Worm (Caenorhabditis elegans) whole organism, mixed stage, embryonic: Measurements from ENCODE around the gene ccch-1.

Source experiments
- M03D4.4 ChIP-seq: sonication (generic microtip); optimal IDR thresholded peaks from 2 replicates; lab custom pipeline; 2017; ENCODE audit warnings: mild to moderate bottlenecking, missing genetic modification characterization, missing compliant biosample characterization
- blmp-1 ChIP-seq: fragments of 150-350 bp; optimal IDR thresholded peaks from 2 replicates; lab custom pipeline; 2014; ENCODE audit warnings: missing biosample characterization, missing genetic modification characterization
- ceh-39 ChIP-seq: fragments of 150-350 bp; optimal IDR thresholded peaks from 2 replicates; lab custom pipeline; 2014; ENCODE audit warnings: missing biosample characterization, missing genetic modification characterization
- ceh-43 ChIP-seq: fragments of 200-800 bp; sonication (Bioruptor generic); optimal IDR thresholded peaks from 2 replicates; lab custom pipeline; 2018; ENCODE audit warnings: mild to moderate bottlenecking, missing genetic modification characterization, moderate library complexity, missing compliant biosample characterization
- ces-1 ChIP-seq: fragments of 150-350 bp; optimal IDR thresholded peaks from 2 replicates; lab custom pipeline; 2014; ENCODE audit warnings: missing biosample characterization, missing genetic modification reagents, missing genetic modification characterization
- cnd-1 ChIP-seq: fragments of 200-800 bp; sonication (Bioruptor generic); optimal IDR thresholded peaks from 2 replicates; lab custom pipeline; 2018; ENCODE audit warnings: mild to moderate bottlenecking, missing genetic modification characterization, missing compliant biosample characterization
- drap-1 ChIP-seq: fragments of 200-800 bp; sonication (Bioruptor generic); optimal IDR thresholded peaks from 3 replicates; lab custom pipeline; 2018; ENCODE audit warnings: mild to moderate bottlenecking, missing genetic modification characterization, missing compliant biosample characterization
- elt-1 ChIP-seq: sonication (generic microtip); optimal IDR thresholded peaks from 2 replicates; lab custom pipeline; 2017; ENCODE audit warnings: missing genetic modification characterization, mild to moderate bottlenecking, missing compliant biosample characterization, antibody characterized with exemption, moderate library complexity, borderline replicate concordance; ENCODE audit not compliant: insufficient read depth
- elt-3 ChIP-seq: fragments of 150-350 bp; optimal IDR thresholded peaks from 2 replicates; lab custom pipeline; 2014; ENCODE audit warnings: missing biosample characterization, missing genetic modification characterization
- flh-1 ChIP-seq: fragments of 200-800 bp; sonication (Bioruptor generic); optimal IDR thresholded peaks from 2 replicates; lab custom pipeline; 2018; ENCODE audit warnings: mild to moderate bottlenecking, missing genetic modification characterization, moderate library complexity, missing compliant biosample characterization
- ham-2 ChIP-seq: fragments of 200-800 bp; sonication (Bioruptor generic); optimal IDR thresholded peaks from 2 replicates; lab custom pipeline; 2018; ENCODE audit warnings: mild to moderate bottlenecking, missing genetic modification characterization, missing compliant biosample characterization
- hlh-1 ChIP-seq: fragments of 150-350 bp; optimal IDR thresholded peaks from 2 replicates; lab custom pipeline; 2014; ENCODE audit warnings: missing biosample characterization, missing genetic modification reagents, missing genetic modification characterization
- lin-13 ChIP-seq: fragments of 150-350 bp; optimal IDR thresholded peaks from 2 replicates; lab custom pipeline; 2014; ENCODE audit warnings: missing biosample characterization, missing genetic modification characterization
- lsy-2 ChIP-seq: fragments of 150-350 bp; optimal IDR thresholded peaks from 2 replicates; lab custom pipeline; 2014; ENCODE audit warnings: missing biosample characterization, missing genetic modification characterization
- mab-5 ChIP-seq: fragments of 150-350 bp; optimal IDR thresholded peaks from 2 replicates; lab custom pipeline; 2014; ENCODE audit warnings: missing biosample characterization, missing genetic modification characterization
- mep-1 ChIP-seq: fragments of 150-350 bp; optimal IDR thresholded peaks from 2 replicates; lab custom pipeline; 2017; ENCODE audit warnings: missing biosample characterization, missing genetic modification reagents, missing genetic modification characterization, inconsistent platforms
- mls-2 ChIP-seq: sonication (generic microtip); optimal IDR thresholded peaks from 2 replicates; lab custom pipeline; 2016; ENCODE audit warnings: mild to moderate bottlenecking, missing genetic modification characterization, moderate library complexity, missing compliant biosample characterization
- nhr-12 ChIP-seq: fragments of 150-350 bp; optimal IDR thresholded peaks from 2 replicates; lab custom pipeline; 2014; ENCODE audit warnings: missing biosample characterization, missing genetic modification characterization
- nhr-2 ChIP-seq: fragments of 150-350 bp; optimal IDR thresholded peaks from 2 replicates; lab custom pipeline; 2014; ENCODE audit warnings: missing biosample characterization, missing genetic modification characterization
- nhr-237 ChIP-seq: fragments of 150-350 bp; optimal IDR thresholded peaks from 2 replicates; lab custom pipeline; 2014; ENCODE audit warnings: missing biosample characterization, missing genetic modification characterization
- nhr-28 ChIP-seq: fragments of 150-350 bp; optimal IDR thresholded peaks from 2 replicates; lab custom pipeline; 2014; ENCODE audit warnings: missing biosample characterization, missing genetic modification characterization
- nhr-76 ChIP-seq: sonication (generic microtip); optimal IDR thresholded peaks from 2 replicates; lab custom pipeline; 2017; ENCODE audit warnings: missing biosample characterization, missing genetic modification characterization
- pha-4 ChIP-seq: fragments of 150-350 bp; optimal IDR thresholded peaks from 2 replicates; lab custom pipeline; 2018; ENCODE audit warnings: missing biosample characterization, missing genetic modification reagents, missing genetic modification characterization
- sem-2 ChIP-seq: fragments of 200-800 bp; sonication (Bioruptor generic); optimal IDR thresholded peaks from 2 replicates; lab custom pipeline; 2018; ENCODE audit warnings: mild to moderate bottlenecking, missing genetic modification characterization, missing compliant biosample characterization
- snpc-4 ChIP-seq: fragments of 150-350 bp; optimal IDR thresholded peaks from 2 replicates; lab custom pipeline; 2014; ENCODE audit warnings: missing biosample characterization, missing genetic modification characterization
- sptf-1 ChIP-seq: sonication (generic microtip); optimal IDR thresholded peaks from 2 replicates; lab custom pipeline; 2017; ENCODE audit warnings: mild to moderate bottlenecking, missing genetic modification characterization, moderate library complexity, missing compliant biosample characterization
- tbx-8 ChIP-seq: fragments of 200-800 bp; sonication (Bioruptor generic); optimal IDR thresholded peaks from 2 replicates; lab custom pipeline; 2018; ENCODE audit warnings: mild to moderate bottlenecking, missing genetic modification characterization, moderate library complexity, missing compliant biosample characterization
- unc-120 ChIP-seq: sonication (generic microtip); optimal IDR thresholded peaks from 2 replicates; lab custom pipeline; 2017; ENCODE audit warnings: missing genetic modification characterization, missing compliant biosample characterization; ENCODE audit not compliant: poor library complexity, severe bottlenecking
- unc-39 ChIP-seq: fragments of 150-350 bp; optimal IDR thresholded peaks from 2 replicates; lab custom pipeline; 2014; ENCODE audit warnings: missing biosample characterization, missing genetic modification characterization
- unc-62 ChIP-seq: fragments of 150-350 bp; optimal IDR thresholded peaks from 2 replicates; lab custom pipeline; 2014; ENCODE audit warnings: missing biosample characterization, missing genetic modification reagents, missing genetic modification characterization
- ztf-11 ChIP-seq: fragments of 150-350 bp; optimal IDR thresholded peaks from 2 replicates; lab custom pipeline; 2014; ENCODE audit warnings: missing biosample characterization, missing genetic modification characterization

ccch-1 gene

ce11 chrV:11500980-11501379 lies 26.7 kb upstream of the ccch-1 start:
- TF ChIP-seq ztf-11 (tag; lab: Kevin White, UChicago) (no peak), nhr-2 (tag; lab: Kevin White, UChicago) (no peak), sptf-1 (tag; lab: Kevin White, UChicago) (no peak), mep-1 (tag; lab: Kevin White, UChicago) (no peak), blmp-1 (tag; lab: Kevin White, UChicago) (no peak), nhr-28 (tag; lab: Kevin White, UChicago) (no peak), ceh-39 (tag; lab: Kevin White, UChicago) (no peak), snpc-4 (tag; lab: Kevin White, UChicago) (no peak), flh-1 (GFP tag; lab: Kevin White, UChicago) (no peak), M03D4.4 (tag; lab: Kevin White, UChicago) (no peak), sem-2 (GFP tag; lab: Kevin White, UChicago) (no peak), hlh-1 (tag; lab: Kevin White, UChicago) (no peak), tbx-8 (GFP tag; lab: Kevin White, UChicago) (no peak), lsy-2 (tag; lab: Kevin White, UChicago) (no peak), mls-2 (no peak), drap-1 (GFP tag; lab: Kevin White, UChicago) (no peak), nhr-12 (tag; lab: Kevin White, UChicago) (no peak), unc-39 (tag; lab: Kevin White, UChicago) (no peak), elt-1 (tag; lab: Kevin White, UChicago) (no peak), unc-62 (GFP tag; lab: Kevin White, UChicago) (no peak)

DNA sequence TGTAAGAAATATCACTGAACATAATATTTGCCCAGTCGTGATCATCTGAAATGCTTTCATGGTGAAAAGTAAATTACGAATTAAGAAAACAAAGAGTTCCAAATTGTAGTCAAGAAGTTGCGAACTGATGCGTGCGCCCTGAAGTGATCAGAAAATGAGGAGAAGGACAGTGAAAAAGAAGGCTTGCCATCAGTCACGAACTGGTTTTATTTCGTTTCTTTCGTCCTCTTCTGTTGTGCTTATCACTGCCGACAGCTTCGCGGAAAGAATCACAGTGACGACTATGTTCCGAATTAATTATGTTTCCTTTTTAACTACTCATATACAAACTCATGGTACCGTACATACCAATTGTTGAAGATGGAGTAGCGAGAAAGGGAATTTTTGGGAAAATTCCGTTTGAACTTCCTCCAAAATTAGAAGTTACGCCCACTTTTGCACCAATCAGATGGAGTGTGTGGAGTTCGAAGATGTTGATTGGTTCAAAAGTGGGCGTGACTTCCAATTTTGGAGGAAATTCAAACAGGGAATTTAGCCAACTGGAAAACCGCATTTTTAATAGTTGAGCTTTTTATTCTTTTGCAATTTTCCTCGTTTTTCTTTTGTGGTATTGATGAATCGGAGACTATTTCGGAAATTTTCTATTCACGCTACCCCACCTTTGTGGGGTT lies 24.4 kb upstream of the ccch-1 start, which contains the start of gene C55A6.12:
TSS of gene C55A6.12 (minus strand) at position 51 of the 671 bp plus-strand sequence.
- no peak for TF ChIP-seq cnd-1 (tag; lab: Kevin White, UChicago)
- TF ChIP-seq, all 35 proteins: peak for 0

DNA sequence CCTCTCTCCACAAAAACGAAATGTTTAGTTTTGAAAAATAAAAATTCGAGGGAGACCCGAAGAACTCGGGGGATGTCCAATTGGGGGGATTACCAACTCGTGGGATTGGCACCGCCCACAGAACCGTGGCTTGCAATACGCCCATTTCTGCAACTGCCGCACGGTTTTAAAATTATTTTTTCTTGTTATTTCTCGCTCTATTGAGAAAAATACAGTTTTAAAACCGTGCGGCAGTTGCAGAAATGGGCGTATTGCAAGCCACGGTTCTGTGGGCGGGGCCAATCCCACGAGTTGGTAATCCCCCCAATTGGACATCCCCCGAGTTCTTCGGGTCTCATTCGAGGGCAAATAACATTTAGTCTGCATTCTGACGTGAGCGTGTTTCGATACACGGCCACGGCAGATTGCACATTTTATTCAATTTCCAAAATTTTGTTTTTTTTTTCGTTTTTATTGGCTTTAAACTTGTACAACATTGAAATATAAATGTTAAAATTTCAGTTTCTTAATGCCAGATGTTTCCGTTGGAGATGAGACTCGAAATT lies 22.7 kb upstream of the ccch-1 start, which contains the start of the genes C55A6.1 and C55A6.10:
TSS of gene C55A6.1 (minus strand) at position 116 of the 545 bp plus-strand sequence.
TSS of gene C55A6.10 (plus strand) at position 495 of the 545 bp plus-strand sequence.
- peak; percentile 43 for TF ChIP-seq drap-1 (GFP tag; lab: Kevin White, UChicago)
- TF ChIP-seq ces-1 (GFP tag; lab: Kevin White, UChicago), result peak; percentile 68
- peak; percentile 25 for TF ChIP-seq cnd-1 (tag; lab: Kevin White, UChicago)
- peak; percentile 10 for TF ChIP-seq nhr-237 (tag; lab: Kevin White, UChicago)
- TF ChIP-seq mep-1 (tag; lab: Kevin White, UChicago), result peak; percentile 36
- peak; percentile 1 for TF ChIP-seq M03D4.4 (tag; lab: Kevin White, UChicago)
- TF ChIP-seq lsy-2 (tag; lab: Kevin White, UChicago), result peak; percentile 31
- peak; percentile 41 for TF ChIP-seq sptf-1 (tag; lab: Kevin White, UChicago)
- peak; percentile 12 for TF ChIP-seq lin-13 (tag; lab: Kevin White, UChicago)
- TF ChIP-seq hlh-1 (tag; lab: Kevin White, UChicago), result peak; percentile 1
- TF ChIP-seq, all 35 proteins: peak for 10; not testable (repeated sequence) for 25

- TF ChIP-seq sem-2 (GFP tag; lab: Kevin White, UChicago) (no peak), nhr-237 (tag; lab: Kevin White, UChicago) (no peak), nhr-76 (tag; lab: Kevin White, UChicago) (no peak), snpc-4 (tag; lab: Kevin White, UChicago) (no peak), flh-1 (GFP tag; lab: Kevin White, UChicago) (no peak), mab-5 (tag; lab: Kevin White, UChicago) (no peak), unc-120 (tag; lab: Kevin White, UChicago) (peak; percentile 55), ztf-11 (tag; lab: Kevin White, UChicago) (no peak), hlh-1 (tag; lab: Kevin White, UChicago) (peak; percentile 82), elt-3 (tag; lab: Kevin White, UChicago) (no peak)
Measured at ce11 chrV:11506347-11506746, 21.3 kb upstream of the ccch-1 start.

DNA sequence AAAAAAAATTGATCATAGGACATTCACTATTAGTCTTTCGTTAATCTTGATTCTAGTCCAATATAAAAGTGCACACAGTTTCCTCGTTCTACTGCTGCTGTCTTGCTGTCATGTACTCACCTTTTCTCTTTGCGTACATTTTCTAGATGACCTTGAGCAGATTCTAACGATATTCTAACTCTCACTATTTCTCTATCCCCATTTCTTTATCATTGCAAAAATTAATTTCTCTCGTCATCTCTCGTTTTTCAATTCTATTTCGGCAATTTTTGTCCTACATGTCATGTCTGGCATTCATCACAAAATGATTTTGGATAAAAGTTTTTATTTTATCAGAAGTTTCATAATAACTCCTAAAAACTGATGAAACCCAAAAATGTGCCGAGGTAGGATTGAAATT lies 18.9 kb upstream of the ccch-1 start, which contains the start of gene ttll-5:
TSS of gene ttll-5 (plus strand) at position 288 of the 400 bp plus-strand sequence.
- TF ChIP-seq drap-1 (GFP tag; lab: Kevin White, UChicago), result no peak
- TF ChIP-seq lin-13 (tag; lab: Kevin White, UChicago), result no peak
- TF ChIP-seq elt-1 (tag; lab: Kevin White, UChicago), result no peak
- TF ChIP-seq ham-2 (GFP tag; lab: Kevin White, UChicago), result no peak
- no peak for TF ChIP-seq ceh-43 (GFP tag; lab: Kevin White, UChicago)
- no peak for TF ChIP-seq mab-5 (tag; lab: Kevin White, UChicago)
- no peak for TF ChIP-seq blmp-1 (tag; lab: Kevin White, UChicago)
- no peak for TF ChIP-seq pha-4
